Worm (Caenorhabditis elegans) whole organism, late embryonic: ENCODE data around the gene etc-1.
A peak's percentile ranks its signal among the peaks of the same experiment; 100 is the strongest.

Experiments used
- C08G9.2 ChIP-seq: sonication (generic microtip); optimal IDR thresholded peaks from 2 replicates; lab custom pipeline; 2016; ENCODE audit warnings: mild to moderate bottlenecking, missing genetic modification characterization, moderate library complexity, missing compliant biosample characterization
- C38D4.7 ChIP-seq: fragments of 200-800 bp; sonication (Bioruptor generic); optimal IDR thresholded peaks from 2 replicates; lab custom pipeline; 2018; ENCODE audit warnings: mild to moderate bottlenecking, missing genetic modification characterization, moderate library complexity, missing compliant biosample characterization
- F13H6.1 ChIP-seq: sonication (generic microtip); optimal IDR thresholded peaks from 2 replicates; lab custom pipeline; 2016; ENCODE audit warnings: missing genetic modification characterization, missing compliant biosample characterization
- Y22D7AL.16 ChIP-seq: sonication (generic microtip); optimal IDR thresholded peaks from 2 replicates; lab custom pipeline; 2016; ENCODE audit warnings: missing genetic modification characterization, missing compliant biosample characterization
- ahr-1 ChIP-seq: sonication (generic microtip); optimal IDR thresholded peaks from 2 replicates; lab custom pipeline; 2016; ENCODE audit warnings: missing genetic modification characterization, missing compliant biosample characterization
- ceh-14 ChIP-seq: sonication (generic microtip); optimal IDR thresholded peaks from 2 replicates; lab custom pipeline; 2016; ENCODE audit warnings: missing genotype, missing genetic modification characterization, missing compliant biosample characterization
- ceh-18 ChIP-seq: sonication (generic microtip); optimal IDR thresholded peaks from 2 replicates; lab custom pipeline; 2016; ENCODE audit warnings: missing genetic modification characterization, missing compliant biosample characterization
- ceh-19 ChIP-seq: fragments of 200-800 bp; sonication (Bioruptor generic); optimal IDR thresholded peaks from 2 replicates; lab custom pipeline; 2018; ENCODE audit warnings: mild to moderate bottlenecking, missing genetic modification characterization, missing compliant biosample characterization
- ceh-2 ChIP-seq: sonication (generic microtip); optimal IDR thresholded peaks from 2 replicates; lab custom pipeline; 2016; ENCODE audit warnings: missing genotype, missing genetic modification characterization, missing compliant biosample characterization
- ceh-24 ChIP-seq: sonication (generic microtip); optimal IDR thresholded peaks from 2 replicates; lab custom pipeline; 2016; ENCODE audit warnings: mild to moderate bottlenecking, missing genetic modification characterization, missing compliant biosample characterization
- ceh-34 ChIP-seq: sonication (generic microtip); optimal IDR thresholded peaks from 2 replicates; lab custom pipeline; 2016; ENCODE audit warnings: mild to moderate bottlenecking, missing genetic modification characterization, missing compliant biosample characterization
- ceh-45 ChIP-seq: fragments of 200-800 bp; sonication (Bioruptor generic); IDR thresholded peaks from 2 replicates; pipeline ENCODE4 v1.3.6; 2022; ENCODE audit warnings: missing genetic modification reagents, missing genetic modification characterization, missing compliant biosample characterization
- ceh-48 ChIP-seq: sonication (generic microtip); optimal IDR thresholded peaks from 2 replicates; lab custom pipeline; 2016; ENCODE audit warnings: missing genetic modification characterization, inconsistent platforms, missing compliant biosample characterization
- ceh-6 ChIP-seq: fragments of 200-800 bp; sonication (Bioruptor generic); optimal IDR thresholded peaks from 2 replicates; lab custom pipeline; 2018; ENCODE audit warnings: mild to moderate bottlenecking, missing genetic modification characterization, missing compliant biosample characterization
- che-1 ChIP-seq: sonication (generic microtip); optimal IDR thresholded peaks from 2 replicates; lab custom pipeline; 2016; ENCODE audit warnings: mild to moderate bottlenecking, missing genetic modification characterization, missing compliant biosample characterization
- elt-2 ChIP-seq: sonication (generic microtip); optimal IDR thresholded peaks from 2 replicates; lab custom pipeline; 2016; ENCODE audit warnings: missing genetic modification reagents, missing genetic modification characterization, missing compliant biosample characterization
- ets-4 ChIP-seq: sonication (generic microtip); optimal IDR thresholded peaks from 2 replicates; lab custom pipeline; 2016; ENCODE audit warnings: missing genetic modification characterization, missing compliant biosample characterization
- eyg-1 ChIP-seq: sonication (generic microtip); optimal IDR thresholded peaks from 2 replicates; lab custom pipeline; 2016; ENCODE audit warnings: missing genotype, missing genetic modification characterization, missing compliant biosample characterization
- fax-1 ChIP-seq: sonication (generic microtip); optimal IDR thresholded peaks from 2 replicates; lab custom pipeline; 2016; ENCODE audit warnings: missing genotype, missing genetic modification characterization, missing compliant biosample characterization
- hlh-15 ChIP-seq: sonication (generic microtip); optimal IDR thresholded peaks from 2 replicates; lab custom pipeline; 2016; ENCODE audit warnings: missing genetic modification characterization, missing compliant biosample characterization
- hlh-30 ChIP-seq: sonication (generic microtip); optimal IDR thresholded peaks from 2 replicates; lab custom pipeline; 2017; ENCODE audit warnings: antibody characterized with exemption, missing genetic modification characterization, missing compliant biosample characterization; ENCODE audit not compliant: insufficient read depth
- hlh-8 ChIP-seq: sonication (generic microtip); optimal IDR thresholded peaks from 2 replicates; lab custom pipeline; 2016; ENCODE audit warnings: missing genotype, missing genetic modification characterization, missing compliant biosample characterization
- lim-6 ChIP-seq: sonication (generic microtip); optimal IDR thresholded peaks from 2 replicates; lab custom pipeline; 2016; ENCODE audit warnings: missing genetic modification characterization, missing compliant biosample characterization
- madf-2 ChIP-seq: sonication (generic microtip); optimal IDR thresholded peaks from 2 replicates; lab custom pipeline; 2017; ENCODE audit warnings: missing genetic modification characterization, missing compliant biosample characterization
- nhr-11 ChIP-seq: fragments of 150-350 bp; optimal IDR thresholded peaks from 2 replicates; lab custom pipeline; 2014; ENCODE audit warnings: missing biosample characterization, missing genetic modification characterization
- npax-4 ChIP-seq: sonication (generic microtip); optimal IDR thresholded peaks from 2 replicates; lab custom pipeline; 2016; ENCODE audit warnings: missing genetic modification characterization, missing compliant biosample characterization
- odd-2 ChIP-seq: sonication (generic microtip); optimal IDR thresholded peaks from 2 replicates; lab custom pipeline; 2017; ENCODE audit warnings: antibody characterized with exemption, mild to moderate bottlenecking, missing genetic modification characterization, missing compliant biosample characterization
- pag-3 ChIP-seq: sonication (generic microtip); optimal IDR thresholded peaks from 2 replicates; lab custom pipeline; 2016; ENCODE audit warnings: missing compliant biosample characterization, missing genetic modification characterization, borderline replicate concordance
- pat-9 ChIP-seq: fragments of 200-800 bp; sonication (Bioruptor generic); optimal IDR thresholded peaks from 2 replicates; lab custom pipeline; 2018; ENCODE audit warnings: mild to moderate bottlenecking, missing genetic modification characterization, moderate library complexity, missing compliant biosample characterization
- pax-1 ChIP-seq: fragments of 150-350 bp; optimal IDR thresholded peaks from 2 replicates; lab custom pipeline; 2014; ENCODE audit warnings: missing biosample characterization, missing genetic modification characterization
- pha-4 ChIP-seq: fragments of 150-350 bp; optimal IDR thresholded peaks from 2 replicates; lab custom pipeline; 2018; ENCODE audit warnings: missing biosample characterization, missing genetic modification reagents, missing genetic modification characterization
- rnt-1 ChIP-seq: sonication (generic microtip); optimal IDR thresholded peaks from 2 replicates; lab custom pipeline; 2016; ENCODE audit warnings: missing genetic modification characterization, missing compliant biosample characterization
- sox-2 ChIP-seq: fragments of 200-800 bp; sonication (Bioruptor generic); IDR thresholded peaks from 2 replicates; pipeline ENCODE4 v1.3.6; 2022; ENCODE audit warnings: missing genetic modification reagents, missing genetic modification characterization, missing compliant biosample characterization
- sox-4 ChIP-seq: sonication (generic microtip); optimal IDR thresholded peaks from 2 replicates; lab custom pipeline; 2017; ENCODE audit warnings: mild to moderate bottlenecking, missing genetic modification characterization, inconsistent platforms, missing compliant biosample characterization
- tbx-2 ChIP-seq: sonication (generic microtip); optimal IDR thresholded peaks from 2 replicates; lab custom pipeline; 2016; ENCODE audit warnings: missing genetic modification characterization, missing compliant biosample characterization
- unc-3 ChIP-seq, 2 experiments: fragments of 200-800 bp in 1 of 2; sonication (Bioruptor generic) in 1 of 2; sonication (generic microtip) in 1 of 2; conservative IDR thresholded peaks in 1 of 2; optimal IDR thresholded peaks in 1 of 2; 2 replicates each; pipeline versions ENCODE4 v1.3.6 to Lab custom; 2016 to 2022; ENCODE audit warnings: missing compliant biosample characterization in 2 of 2, missing genetic modification characterization in 2 of 2, missing genetic modification reagents in 1 of 2
- unc-55 ChIP-seq: sonication (generic microtip); optimal IDR thresholded peaks from 2 replicates; lab custom pipeline; 2017; ENCODE audit warnings: missing biosample characterization, missing genetic modification reagents, missing genetic modification characterization
- zip-5 ChIP-seq: sonication (generic microtip); optimal IDR thresholded peaks from 2 replicates; lab custom pipeline; 2016; ENCODE audit warnings: missing genetic modification characterization, missing compliant biosample characterization
- ztf-16 ChIP-seq: sonication (generic microtip); optimal IDR thresholded peaks from 2 replicates; lab custom pipeline; 2017; ENCODE audit warnings: missing genetic modification characterization, missing compliant biosample characterization

etc-1 gene

ce11 chrII:8643627-8644356, 20.8 kb upstream of the etc-1 start:
- TF ChIP-seq ceh-34 (tag; lab: Kevin White, UChicago) = peak; percentile 33
- no peak for TF ChIP-seq ceh-14

ce11 chrII:8646437-8646836, 18.2 kb upstream of the etc-1 start:
- TF ChIP-seq ztf-16 (tag; lab: Kevin White, UChicago) = no peak
- TF ChIP-seq ets-4 = no peak
- no peak for TF ChIP-seq pat-9
- no peak for TF ChIP-seq fax-1 (tag; lab: Kevin White, UChicago)
- no peak for TF ChIP-seq F13H6.1
- TF ChIP-seq hlh-15 (tag; lab: Kevin White, UChicago) = no peak
- TF ChIP-seq Y22D7AL.16 (tag; lab: Kevin White, UChicago) = no peak
- no peak for TF ChIP-seq madf-2 (tag; lab: Kevin White, UChicago)
- no peak for TF ChIP-seq elt-2 (tag; lab: Kevin White, UChicago)
- TF ChIP-seq ceh-18 = no peak
- TF ChIP-seq ceh-6 (GFP tag; lab: Kevin White, UChicago) = no peak
- TF ChIP-seq hlh-8 (tag; lab: Kevin White, UChicago) = no peak
- TF ChIP-seq nhr-11 (tag; lab: Kevin White, UChicago) = no peak
- TF ChIP-seq ceh-48 (tag; lab: Kevin White, UChicago) = no peak
- no peak for TF ChIP-seq zip-5 (tag; lab: Kevin White, UChicago)
- no peak for TF ChIP-seq pag-3 (tag; lab: Kevin White, UChicago)
- no peak for TF ChIP-seq rnt-1
- no peak for TF ChIP-seq sox-2 (GFP tag; lab: Robert Waterston, UW)
- TF ChIP-seq sox-4 = no peak

- TF ChIP-seq pha-4 (tag; lab: Kevin White, UChicago) (no peak), ceh-18 (no peak), zip-5 (tag; lab: Kevin White, UChicago) (no peak), pat-9 (no peak), rnt-1 (no peak), C08G9.2 (tag; lab: Kevin White, UChicago) (no peak), che-1 (tag; lab: Kevin White, UChicago) (no peak), sox-2 (GFP tag; lab: Robert Waterston, UW) (no peak), ceh-45 (GFP tag; lab: Robert Waterston, UW) (no peak), unc-55 (GFP tag; lab: Kevin White, UChicago) (no peak), odd-2 (no peak), ceh-19 (GFP tag; lab: Kevin White, UChicago) (no peak), hlh-30 (tag; lab: Kevin White, UChicago) (no peak), F13H6.1 (no peak), pag-3 (tag; lab: Kevin White, UChicago) (no peak), ahr-1 (tag; lab: Kevin White, UChicago) (no peak), ceh-2 (tag; lab: Kevin White, UChicago) (no peak), tbx-2 (tag; lab: Kevin White, UChicago) (no peak)
Measured at ce11 chrII:8648843-8649242, 15.8 kb upstream of the etc-1 start.

- TF ChIP-seq hlh-30 (tag; lab: Kevin White, UChicago) (peak; percentile 45), ets-4 (no peak)
Measured at ce11 chrII:8650644-8651159, 13.9 kb upstream of the etc-1 start, which contains the start of gene pyr-1. Gene pyr-1 (plus strand): TSS chrII:8651109.

- TF ChIP-seq ceh-19 (GFP tag; lab: Kevin White, UChicago) (no peak), lim-6 (tag; lab: Kevin White, UChicago) (no peak), zip-5 (tag; lab: Kevin White, UChicago) (no peak), odd-2 (no peak), unc-55 (GFP tag; lab: Kevin White, UChicago) (no peak), hlh-30 (tag; lab: Kevin White, UChicago) (no peak), pax-1 (no peak), npax-4 (tag; lab: Kevin White, UChicago) (no peak), elt-2 (tag; lab: Kevin White, UChicago) (no peak), C38D4.7 (GFP tag; lab: Kevin White, UChicago) (no peak), ztf-16 (tag; lab: Kevin White, UChicago) (no peak), Y22D7AL.16 (tag; lab: Kevin White, UChicago) (no peak), eyg-1 (no peak), ceh-14 (no peak), ceh-24 (no peak), unc-3 (GFP tag; conservative IDR thresholded peaks at IDR 0.05; lab: Robert Waterston, UW) (no peak), unc-3 (tag; optimal IDR thresholded peaks at IDR 0.05; lab: Kevin White, UChicago) (no peak)
- TF ChIP-seq, all 69 proteins: peak for 0
Measured at ce11 chrII:8658835-8659234, 5.8 kb upstream of the etc-1 start, which contains the start of gene atg-10. Gene atg-10 (plus strand): TSS chrII:8659135.
